Worm (Caenorhabditis elegans) whole organism, L2 larva: ENCODE measurements around the gene suf-1.

Source experiments
- F13H6.1 ChIP-seq: sonication (generic microtip); optimal IDR thresholded peaks from 2 replicates; lab custom pipeline; 2016; ENCODE audit warnings: missing genetic modification characterization, missing compliant biosample characterization
- Y55F3AM.14 ChIP-seq: fragments of 200-800 bp; sonication (Bioruptor generic); optimal IDR thresholded peaks from 2 replicates; lab custom pipeline; 2018; ENCODE audit warnings: mild to moderate bottlenecking, missing genetic modification characterization, missing compliant biosample characterization
- alr-1 ChIP-seq: fragments of 150-350 bp; optimal IDR thresholded peaks from 2 replicates; lab custom pipeline; 2014; ENCODE audit warnings: missing biosample characterization, missing genetic modification characterization
- ama-1 ChIP-seq: fragments of 150-350 bp; optimal IDR thresholded peaks from 2 replicates; lab custom pipeline; 2018; ENCODE audit warnings: inconsistent platforms
- blmp-1 ChIP-seq: sonication (generic microtip); optimal IDR thresholded peaks from 2 replicates; lab custom pipeline; 2017; ENCODE audit warnings: missing genetic modification characterization, mild to moderate bottlenecking, missing compliant biosample characterization, antibody characterized with exemption, moderate library complexity; ENCODE audit not compliant: insufficient read depth
- ceh-16 ChIP-seq: fragments of 150-350 bp; optimal IDR thresholded peaks from 2 replicates; lab custom pipeline; 2014; ENCODE audit warnings: missing biosample characterization, missing genetic modification characterization
- crh-2 ChIP-seq: sonication (generic microtip); optimal IDR thresholded peaks from 2 replicates; lab custom pipeline; 2017; ENCODE audit warnings: missing biosample characterization, missing genetic modification characterization
- dmd-4 ChIP-seq: sonication (generic microtip); optimal IDR thresholded peaks from 2 replicates; lab custom pipeline; 2017; ENCODE audit warnings: missing biosample characterization, missing genetic modification characterization
- elt-1 ChIP-seq: fragments of 150-350 bp; optimal IDR thresholded peaks from 2 replicates; lab custom pipeline; 2014; ENCODE audit warnings: missing biosample characterization, missing genetic modification characterization
- elt-3 ChIP-seq: sonication (generic microtip); optimal IDR thresholded peaks from 2 replicates; lab custom pipeline; 2017; ENCODE audit warnings: missing biosample characterization, missing genetic modification characterization
- fos-1 ChIP-seq: fragments of 150-350 bp; optimal IDR thresholded peaks from 2 replicates; lab custom pipeline; 2014; ENCODE audit warnings: missing biosample characterization, missing genetic modification characterization
- gmeb-1 ChIP-seq: fragments of 150-350 bp; optimal IDR thresholded peaks from 2 replicates; lab custom pipeline; 2014; ENCODE audit warnings: missing biosample characterization, missing genetic modification characterization
- lin-11 ChIP-seq: fragments of 150-350 bp; sonication (generic microtip); optimal IDR thresholded peaks from 2 replicates; lab custom pipeline; 2014; ENCODE audit warnings: missing biosample characterization, missing genetic modification characterization, inconsistent platforms, mixed read lengths
- lin-13 ChIP-seq: fragments of 150-350 bp; optimal IDR thresholded peaks from 2 replicates; lab custom pipeline; 2014; ENCODE audit warnings: missing biosample characterization, missing genetic modification reagents, missing genetic modification characterization
- lin-39 ChIP-seq: fragments of 150-350 bp; optimal IDR thresholded peaks from 2 replicates; lab custom pipeline; 2014; ENCODE audit warnings: missing biosample characterization, missing genetic modification reagents, missing genetic modification characterization
- lsy-2 ChIP-seq, 2 experiments: fragments of 150-350 bp in 1 of 2; sonication (generic microtip) in 1 of 2; optimal IDR thresholded peaks; 2 replicates each; lab custom pipeline; 2014 to 2017; ENCODE audit warnings: missing biosample characterization in 2 of 2, missing genetic modification characterization in 2 of 2
- mab-5 ChIP-seq: fragments of 150-350 bp; optimal IDR thresholded peaks from 2 replicates; lab custom pipeline; 2014; ENCODE audit warnings: missing biosample characterization, missing genetic modification characterization
- mdl-1 ChIP-seq, 2 experiments: fragments of 150-350 bp in 1 of 2; sonication (generic microtip) in 1 of 2; optimal IDR thresholded peaks; 2 replicates each; lab custom pipeline; 2017; ENCODE audit warnings: missing biosample characterization in 2 of 2, missing genetic modification characterization in 2 of 2
- nhr-10 ChIP-seq: sonication (generic microtip); optimal IDR thresholded peaks from 2 replicates; lab custom pipeline; 2017; ENCODE audit warnings: missing biosample characterization, missing genetic modification characterization
- nhr-11 ChIP-seq: fragments of 150-350 bp; optimal IDR thresholded peaks from 2 replicates; lab custom pipeline; 2014; ENCODE audit warnings: missing biosample characterization, missing genetic modification characterization
- nhr-12 ChIP-seq: fragments of 150-350 bp; optimal IDR thresholded peaks from 2 replicates; lab custom pipeline; 2014; ENCODE audit warnings: missing biosample characterization, missing genetic modification characterization
- nhr-129 ChIP-seq: fragments of 150-350 bp; optimal IDR thresholded peaks from 2 replicates; lab custom pipeline; 2014; ENCODE audit warnings: missing biosample characterization, missing genetic modification characterization
- nhr-21 ChIP-seq: fragments of 150-350 bp; optimal IDR thresholded peaks from 2 replicates; lab custom pipeline; 2014; ENCODE audit warnings: missing biosample characterization, missing genetic modification characterization
- nhr-23 ChIP-seq: fragments of 150-350 bp; optimal IDR thresholded peaks from 2 replicates; lab custom pipeline; 2014; ENCODE audit warnings: missing biosample characterization, missing genetic modification reagents, missing genetic modification characterization
- nhr-237 ChIP-seq: fragments of 150-350 bp; optimal IDR thresholded peaks from 2 replicates; lab custom pipeline; 2014; ENCODE audit warnings: missing biosample characterization, missing genetic modification characterization
- nhr-6 ChIP-seq: fragments of 150-350 bp; optimal IDR thresholded peaks from 2 replicates; lab custom pipeline; 2014; ENCODE audit warnings: missing biosample characterization, missing genetic modification characterization
- nhr-77 ChIP-seq: fragments of 150-350 bp; optimal IDR thresholded peaks from 2 replicates; lab custom pipeline; 2014; ENCODE audit warnings: missing biosample characterization, missing genetic modification characterization
- skn-1 ChIP-seq: sonication (generic microtip); optimal IDR thresholded peaks from 2 replicates; lab custom pipeline; 2017; ENCODE audit warnings: missing biosample characterization, missing genetic modification characterization
- sma-9 ChIP-seq, 2 experiments: fragments of 150-350 bp in 1 of 2; sonication (generic microtip) in 1 of 2; optimal IDR thresholded peaks; 2 replicates each; lab custom pipeline; 2014 to 2016; ENCODE audit warnings: missing genetic modification characterization in 2 of 2, mild to moderate bottlenecking in 1 of 2, missing biosample characterization in 1 of 2, missing compliant biosample characterization in 1 of 2, missing genetic modification reagents in 1 of 2, moderate library complexity in 1 of 2
- snpc-4 ChIP-seq: fragments of 150-350 bp; optimal IDR thresholded peaks from 2 replicates; lab custom pipeline; 2014; ENCODE audit warnings: missing biosample characterization, missing genetic modification characterization
- unc-39 ChIP-seq: fragments of 150-350 bp; optimal IDR thresholded peaks from 2 replicates; lab custom pipeline; 2014; ENCODE audit warnings: missing biosample characterization, missing genetic modification characterization
- unc-55 ChIP-seq: fragments of 150-350 bp; sonication (generic microtip); optimal IDR thresholded peaks from 3 replicates; lab custom pipeline; 2014; ENCODE audit warnings: missing biosample characterization, missing genetic modification reagents, missing genetic modification characterization
- ztf-1 ChIP-seq: fragments of 200-800 bp; sonication (Bioruptor generic); conservative IDR thresholded peaks from 2 replicates; pipeline ENCODE4 v1.3.6; 2022; ENCODE audit warnings: missing genetic modification characterization, missing compliant biosample characterization
- ztf-11 ChIP-seq: sonication (generic microtip); optimal IDR thresholded peaks from 2 replicates; lab custom pipeline; 2017; ENCODE audit warnings: missing biosample characterization, missing genetic modification characterization
- ztf-4 ChIP-seq: fragments of 150-350 bp; optimal IDR thresholded peaks from 2 replicates; lab custom pipeline; 2014; ENCODE audit warnings: missing biosample characterization, missing genetic modification characterization

suf-1 gene

ce11 chrII:8602337-8602944 is 1.2 kb upstream of the suf-1 start, which contains the start of the genes cpf-1 and rpl-26 (continued):
- TF ChIP-seq lin-11 (tag; lab: Kevin White, UChicago) (no peak), crh-2 (peak; percentile 60)

ce11 chrII:8606549-8606948 is 2.9 kb downstream of the suf-1 start, which contains the start of gene F28C6.8:
Gene F28C6.8, plus strand, starts transcription at chrII:8606849.
- TF ChIP-seq blmp-1 (tag; lab: Kevin White, UChicago) = no peak
- TF ChIP-seq nhr-12 (tag; lab: Kevin White, UChicago) = no peak
- TF ChIP-seq unc-55 (GFP tag; lab: Kevin White, UChicago) = no peak
- TF ChIP-seq nhr-11 (tag; lab: Kevin White, UChicago) = no peak
- no peak for TF ChIP-seq lin-39 (tag; lab: Kevin White, UChicago)
- no peak for TF ChIP-seq ztf-4
- no peak for TF ChIP-seq nhr-6 (tag; lab: Kevin White, UChicago)
- TF ChIP-seq nhr-21 = no peak
- no peak for TF ChIP-seq ama-1 (lab: Kevin White, UChicago)
- no peak for TF ChIP-seq elt-1 (tag; lab: Kevin White, UChicago)
- TF ChIP-seq mdl-1 (tag; optimal IDR thresholded peaks at IDR 0.05; lab: Kevin White, UChicago) = no peak
- TF ChIP-seq gmeb-1 (tag; lab: Kevin White, UChicago) = no peak
- TF ChIP-seq lin-11 (tag; lab: Kevin White, UChicago) = no peak
- no peak for TF ChIP-seq nhr-23 (tag; lab: Kevin White, UChicago)

ce11 chrII:8607662-8608061 is 4.0 kb downstream of the suf-1 start, which contains the start of gene F28C6.10:
Gene F28C6.10, plus strand, starts transcription at chrII:8607962.
- TF ChIP-seq fos-1 (tag; lab: Kevin White, UChicago) (no peak), ceh-16 (tag; lab: Kevin White, UChicago) (no peak), crh-2 (no peak), snpc-4 (no peak), alr-1 (tag; lab: Kevin White, UChicago) (no peak), nhr-77 (no peak), nhr-11 (tag; lab: Kevin White, UChicago) (no peak), lin-39 (tag; lab: Kevin White, UChicago) (no peak), lsy-2 (tag; optimal IDR thresholded peaks at IDR 0.05; lab: Kevin White, UChicago) (no peak), F13H6.1 (tag; lab: Kevin White, UChicago) (no peak), unc-55 (GFP tag; lab: Kevin White, UChicago) (no peak), unc-39 (no peak), ztf-1 (GFP tag; lab: Robert Waterston, UW) (no peak), skn-1 (no peak), dmd-4 (no peak), Y55F3AM.14 (GFP tag; lab: Kevin White, UChicago) (no peak), elt-1 (tag; lab: Kevin White, UChicago) (no peak), ztf-11 (tag; lab: Kevin White, UChicago) (no peak), elt-3 (tag; lab: Kevin White, UChicago) (no peak)

ce11 chrII:8610085-8610484 is 6.4 kb downstream of the suf-1 start, which contains the start of gene F28C6.9:
Gene F28C6.9, minus strand, starts transcription at chrII:8610185.
- no peak for TF ChIP-seq sma-9 (GFP tag; optimal IDR thresholded peaks at IDR 0.05; lab: Kevin White, UChicago)
- TF ChIP-seq sma-9 (tag; optimal IDR thresholded peaks at IDR 0.05; lab: Kevin White, UChicago) = no peak
- TF ChIP-seq mab-5 (tag; lab: Kevin White, UChicago) = no peak
- TF ChIP-seq snpc-4 = no peak
- no peak for TF ChIP-seq lin-13 (GFP tag; lab: Kevin White, UChicago)
- no peak for TF ChIP-seq nhr-237 (tag; lab: Kevin White, UChicago)
- no peak for TF ChIP-seq skn-1
- no peak for TF ChIP-seq unc-39
- no peak for TF ChIP-seq mdl-1 (tag; optimal IDR thresholded peaks at IDR 0.05; lab: Kevin White, UChicago)
- no peak for TF ChIP-seq Y55F3AM.14 (GFP tag; lab: Kevin White, UChicago)
- no peak for TF ChIP-seq nhr-129
- no peak for TF ChIP-seq ztf-1 (GFP tag; lab: Robert Waterston, UW)
- TF ChIP-seq nhr-10 (tag; lab: Kevin White, UChicago) = no peak
- no peak for TF ChIP-seq alr-1 (tag; lab: Kevin White, UChicago)
- TF ChIP-seq nhr-12 (tag; lab: Kevin White, UChicago) = no peak
- TF ChIP-seq crh-2 = no peak
- TF ChIP-seq, all 48 proteins: peak for 0
